Worm (Caenorhabditis elegans) whole organism, L1 larva: ENCODE data around the gene C16C8.18.

Source experiments
- ceh-82 ChIP-seq, 3 experiments: fragments of 150-350 bp in 1 of 3; sonication (generic microtip) in 2 of 3; optimal IDR thresholded peaks; 2 replicates each; lab custom pipeline; 2014 to 2017; ENCODE audit warnings: missing biosample characterization in 3 of 3, missing genetic modification characterization in 3 of 3
- efl-1 ChIP-seq, 4 experiments: fragments of 150-350 bp; optimal IDR thresholded peaks in 3 of 4; peaks in 1 of 4; 1 replicate in 1 of 4; 2 replicates in 3 of 4; lab custom pipeline; 2014; ENCODE audit warnings: missing biosample characterization in 2 of 4, missing genetic modification characterization in 2 of 4, missing genetic modification reagents in 2 of 4
- elt-2 ChIP-seq: sonication (generic microtip); optimal IDR thresholded peaks from 2 replicates; lab custom pipeline; 2016; ENCODE audit warnings: missing genetic modification characterization, mild to moderate bottlenecking, inconsistent platforms, missing compliant biosample characterization, missing genetic modification reagents
- fos-1 ChIP-seq: fragments of 150-350 bp; optimal IDR thresholded peaks from 2 replicates; lab custom pipeline; 2014; ENCODE audit warnings: missing biosample characterization, missing genetic modification characterization
- lsy-2 ChIP-seq, 2 experiments: fragments of 150-350 bp; optimal IDR thresholded peaks; 2 replicates each; lab custom pipeline; 2014; ENCODE audit warnings: missing biosample characterization in 2 of 2, missing genetic modification characterization in 2 of 2
- mep-1 ChIP-seq: fragments of 150-350 bp; optimal IDR thresholded peaks from 2 replicates; lab custom pipeline; 2014; ENCODE audit warnings: missing biosample characterization, missing genetic modification characterization
- nhr-11 ChIP-seq: fragments of 150-350 bp; optimal IDR thresholded peaks from 2 replicates; lab custom pipeline; 2014; ENCODE audit warnings: missing biosample characterization, missing genetic modification characterization
- pag-3 ChIP-seq: sonication (generic microtip); optimal IDR thresholded peaks from 2 replicates; lab custom pipeline; 2017; ENCODE audit warnings: missing genetic modification characterization, mild to moderate bottlenecking, missing compliant biosample characterization, antibody characterized with exemption, borderline replicate concordance; ENCODE audit not compliant: insufficient read depth
- snpc-4 ChIP-seq: fragments of 150-350 bp; optimal IDR thresholded peaks from 2 replicates; lab custom pipeline; 2014; ENCODE audit warnings: missing biosample characterization, missing genetic modification characterization
- sptf-1 ChIP-seq: fragments of 150-350 bp; optimal IDR thresholded peaks from 2 replicates; lab custom pipeline; 2014; ENCODE audit warnings: missing biosample characterization, missing genetic modification characterization
- tbx-2 ChIP-seq: sonication (generic microtip); optimal IDR thresholded peaks from 2 replicates; lab custom pipeline; 2016; ENCODE audit warnings: missing genetic modification characterization, missing compliant biosample characterization
- zag-1 ChIP-seq: fragments of 150-350 bp; optimal IDR thresholded peaks from 2 replicates; lab custom pipeline; 2014; ENCODE audit warnings: missing biosample characterization, missing genetic modification characterization

ce11 chrII:3476536-3476935, 47.0 kb downstream of the C16C8.18 start:
- no peak for TF ChIP-seq ceh-82 (tag; optimal IDR thresholded peaks at IDR 0.05; lab: Kevin White, UChicago)
- no peak for TF ChIP-seq pag-3 (tag; lab: Kevin White, UChicago)
- no peak for TF ChIP-seq nhr-11
- TF ChIP-seq elt-2: no peak
- TF ChIP-seq mep-1 (tag; lab: Kevin White, UChicago): no peak
- no peak for TF ChIP-seq snpc-4 (tag; lab: Kevin White, UChicago)
- TF ChIP-seq sptf-1: no peak
- TF ChIP-seq efl-1 (optimal IDR thresholded peaks at IDR 0.05; lab: Kevin White, UChicago): no peak
- no peak for TF ChIP-seq efl-1 (GFP tag; optimal IDR thresholded peaks at IDR 0.05 in 1 of 2; lab: Kevin White, UChicago)
- no peak for TF ChIP-seq fos-1 (tag; lab: Kevin White, UChicago)
- no peak for TF ChIP-seq tbx-2
- TF ChIP-seq zag-1 (tag; lab: Kevin White, UChicago): no peak
- no peak for TF ChIP-seq lsy-2 (tag; optimal IDR thresholded peaks at IDR 0.05; lab: Kevin White, UChicago)
